Worm (Caenorhabditis elegans): Measurements from ENCODE around the gene F10G2.4.
"Not testable (repeated sequence)": the region's sequence is repeated elsewhere in the genome, so short reads cannot be mapped to it uniquely, and the experiment has no call there.

DNA sequence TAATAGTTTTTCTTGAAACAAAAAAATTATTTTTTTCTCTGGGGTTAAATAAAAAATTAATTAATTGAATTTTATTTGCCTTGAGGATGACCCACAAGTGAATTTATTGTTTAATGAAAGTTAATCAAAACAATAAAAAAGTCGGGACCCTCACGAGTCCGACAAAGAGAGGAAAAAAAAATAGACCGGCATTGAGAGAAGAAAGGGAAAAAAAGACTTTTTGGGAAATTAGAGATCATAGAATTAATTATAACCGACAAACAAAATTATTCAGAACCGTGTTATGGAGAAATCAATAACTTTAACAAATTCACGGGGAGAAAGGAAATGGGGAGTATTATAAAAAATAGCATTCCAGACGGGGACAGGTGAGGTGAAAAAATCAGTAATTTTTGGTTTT lies 10.2 kb downstream of the F10G2.4 start, which contains the start of gene F10G2.7:
- not testable (repeated sequence) for TF ChIP-seq cnd-1 (tag; optimal IDR thresholded peaks at IDR 0.05); lin-13 (tag; optimal IDR thresholded peaks at IDR 0.05); elt-1 (tag; optimal IDR thresholded peaks at IDR 0.05; ENCODE audit: borderline replicate concordance, insufficient read depth); pha-4 (tag; optimal IDR thresholded peaks at IDR 0.05); ham-2 (GFP tag; optimal IDR thresholded peaks at IDR 0.05); unc-62 (GFP tag; optimal IDR thresholded peaks at IDR 0.05); mab-5 (tag; optimal IDR thresholded peaks at IDR 0.05); sem-2 (GFP tag; optimal IDR thresholded peaks at IDR 0.05); ztf-11 (tag; optimal IDR thresholded peaks at IDR 0.05); mls-2 (tag; optimal IDR thresholded peaks at IDR 0.05)

Data from whole organism, mixed stage, embryonic.